Worm (Caenorhabditis elegans) whole organism, early embryonic: ENCODE measurements around the gene ntl-4.

ENCODE experiments used
- F13C5.2 ChIP-seq: sonication (generic microtip); optimal IDR thresholded peaks from 2 replicates; lab custom pipeline; 2017; ENCODE audit warnings: mild to moderate bottlenecking, missing genetic modification characterization, inconsistent platforms, missing compliant biosample characterization
- ama-1 ChIP-seq: fragments of 150-350 bp; optimal IDR thresholded peaks from 2 replicates; lab custom pipeline; 2014
- hmg-4 ChIP-seq: fragments of 200-800 bp; sonication (Bioruptor generic); optimal IDR thresholded peaks from 2 replicates; lab custom pipeline; 2018; ENCODE audit warnings: mild to moderate bottlenecking, missing genetic modification characterization, missing compliant biosample characterization
- pes-1 ChIP-seq: fragments of 200-800 bp; sonication (Bioruptor generic); IDR thresholded peaks from 2 replicates; pipeline ENCODE4 v1.3.6; 2022; ENCODE audit warnings: missing genetic modification reagents, missing genetic modification characterization, missing compliant biosample characterization
- scrt-1 ChIP-seq: fragments of 200-800 bp; sonication (Bioruptor generic); IDR thresholded peaks from 2 replicates; pipeline ENCODE4 v1.3.6; 2022; ENCODE audit warnings: missing genetic modification characterization, missing compliant biosample characterization

ce11 chrIV:7916907-7917306 lies 6.5 kb downstream of the ntl-4 start:
- TF ChIP-seq ama-1 (lab: Kevin White, UChicago) (no peak), pes-1 (GFP tag; lab: Robert Waterston, UW) (no peak), scrt-1 (GFP tag; lab: Robert Waterston, UW) (no peak), F13C5.2 (no peak), hmg-4 (GFP tag; lab: Kevin White, UChicago) (no peak)
